Worm (Caenorhabditis elegans): Measurements from ENCODE around the gene orc-5.

Gene orc-5

DNA sequence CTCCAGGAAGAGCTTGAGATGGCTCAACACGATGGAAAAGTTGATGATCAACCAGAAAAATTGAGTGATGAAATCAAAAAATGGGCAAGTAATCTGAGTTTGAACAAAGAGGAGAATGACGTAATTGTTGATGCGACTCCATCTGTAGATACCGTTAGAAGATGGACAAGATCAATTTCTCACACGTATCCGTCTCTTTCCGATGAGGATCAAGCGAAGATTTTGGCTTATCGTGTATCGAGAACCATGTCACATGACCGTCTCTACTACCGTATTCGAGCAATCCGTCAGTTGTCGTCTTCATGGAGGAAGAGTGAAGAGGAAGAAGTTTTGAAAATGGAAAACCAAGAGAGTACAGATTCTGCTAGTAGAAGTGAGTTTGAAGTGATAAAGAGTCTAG is 16.3 kb downstream of the orc-5 start:
- TF ChIP-seq let-607 (tag; optimal IDR thresholded peaks at IDR 0.05) (no peak), somi-1 (GFP tag; optimal IDR thresholded peaks at IDR 0.05) (no peak), zim-3 (tag; optimal IDR thresholded peaks at IDR 0.05) (no peak), atf-7 (tag; optimal IDR thresholded peaks at IDR 0.05) (no peak), lin-40 (tag; optimal IDR thresholded peaks at IDR 0.05) (no peak), sdz-38 (tag; optimal IDR thresholded peaks at IDR 0.05) (no peak), cebp-2 (GFP tag; IDR thresholded peaks at IDR 0.05) (no peak), Y53G8AR.9 (GFP tag; conservative IDR thresholded peaks at IDR 0.05) (no peak), nhr-179 (tag; optimal IDR thresholded peaks at IDR 0.05) (no peak), F23B12.7 (tag; optimal IDR thresholded peaks at IDR 0.05; ENCODE audit: insufficient read depth) (no peak), K11D2.4 (GFP tag; IDR thresholded peaks at IDR 0.05) (no peak), attf-6 (GFP tag; IDR thresholded peaks at IDR 0.05) (no peak), lag-1 (GFP tag; IDR thresholded peaks at IDR 0.05) (no peak), xnd-1 (tag; optimal IDR thresholded peaks at IDR 0.05) (no peak), egl-18 (GFP tag; IDR thresholded peaks at IDR 0.05) (no peak)

DNA sequence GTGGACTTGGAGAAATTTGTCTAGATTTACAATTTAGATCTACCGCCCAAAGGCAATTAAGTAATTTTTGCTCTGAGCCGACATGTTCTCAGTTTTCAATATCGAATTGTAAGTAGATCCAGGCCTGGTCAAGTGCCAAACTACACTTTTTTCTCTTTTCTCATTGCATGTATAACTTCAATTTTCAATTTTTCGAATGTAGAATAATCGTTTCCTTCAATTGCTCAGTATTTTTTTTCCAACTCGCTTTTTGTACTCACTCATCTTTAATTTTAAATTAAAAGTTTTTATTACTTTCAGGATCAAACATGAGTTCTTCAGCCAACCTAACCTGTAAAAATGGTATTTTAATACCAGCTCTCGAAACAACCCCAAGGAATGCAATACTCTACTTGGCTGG is 18.0 kb downstream of the orc-5 start, which contains the start of gene ncx-3:
Gene ncx-3 (plus strand): TSS at position 301 of the 400 bp plus-strand sequence.
- no peak for TF ChIP-seq mes-4 (tag; optimal IDR thresholded peaks at IDR 0.05)
- TF ChIP-seq atf-7 (tag; optimal IDR thresholded peaks at IDR 0.05), result no peak
- TF ChIP-seq hmg-20 (GFP tag; IDR thresholded peaks at IDR 0.05), result no peak
- TF ChIP-seq D2030.7 (GFP tag; IDR thresholded peaks at IDR 0.05), result no peak
- TF ChIP-seq dpff-1 (tag; optimal IDR thresholded peaks at IDR 0.05), result no peak

DNA sequence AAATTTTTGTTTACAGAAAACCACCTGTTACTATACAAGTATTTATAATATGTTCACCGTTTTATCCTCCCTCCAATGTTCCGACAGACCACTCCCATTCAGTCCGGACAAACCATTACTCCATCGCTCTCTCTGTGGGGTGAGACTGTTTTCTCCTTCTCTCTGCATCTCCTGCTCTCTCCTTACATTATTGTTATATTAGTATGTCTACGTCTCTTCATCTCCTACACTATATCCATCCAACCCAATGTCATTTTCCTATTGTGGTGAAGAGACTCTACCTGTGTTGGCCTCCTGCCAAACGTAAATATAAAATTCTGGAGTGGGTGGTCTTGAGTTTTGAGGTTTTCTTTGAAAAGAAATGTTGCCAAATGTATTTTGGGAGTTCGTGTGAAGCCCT is 19.8 kb downstream of the orc-5 start:
- TF ChIP-seq hmg-1.2 (GFP tag; IDR thresholded peaks at IDR 0.05) (peak; percentile 90), ztf-22 (GFP tag; optimal IDR thresholded peaks at IDR 0.05) (no peak)

DNA sequence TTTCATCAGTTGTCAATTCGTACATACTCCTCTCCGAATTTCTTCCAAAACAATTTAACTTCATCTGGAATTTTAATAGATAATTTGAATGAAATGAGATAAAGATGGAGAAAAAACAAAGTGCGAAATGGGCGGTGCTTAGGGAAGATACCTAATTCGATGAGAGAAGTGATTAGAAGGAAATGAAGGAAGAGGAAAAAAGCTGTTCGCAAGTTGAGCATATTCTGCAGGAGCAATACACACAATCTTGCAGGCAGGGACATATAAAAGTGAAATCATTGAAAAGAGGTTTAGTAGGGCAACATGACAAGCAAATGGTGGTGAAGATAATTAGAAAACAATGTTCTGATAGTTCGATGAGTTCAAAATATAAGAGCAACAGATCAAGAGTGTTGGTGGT is 22.7 kb downstream of the orc-5 start, which contains the start of gene glb-21:
Gene glb-21 (minus strand): TSS at position 66 of the 400 bp plus-strand sequence.
- no peak for TF ChIP-seq ceh-79 (tag; optimal IDR thresholded peaks at IDR 0.05)
- TF ChIP-seq nfya-2 (GFP tag; IDR thresholded peaks at IDR 0.05), result no peak
- TF ChIP-seq hmg-20 (GFP tag; IDR thresholded peaks at IDR 0.05), result no peak
- TF ChIP-seq ZK185.1 (tag; optimal IDR thresholded peaks at IDR 0.05; ENCODE audit: poor library complexity, severe bottlenecking), result no peak
- no peak for TF ChIP-seq hrde-1 (tag; optimal IDR thresholded peaks at IDR 0.05; ENCODE audit: borderline replicate concordance)
- TF ChIP-seq F57A8.1 (GFP tag; optimal IDR thresholded peaks at IDR 0.05), result no peak
- TF ChIP-seq K12H6.12 (tag; optimal IDR thresholded peaks at IDR 0.05), result no peak
- TF ChIP-seq F52B5.7 (tag; optimal IDR thresholded peaks at IDR 0.05), result no peak
- no peak for TF ChIP-seq unc-130 (GFP tag; optimal IDR thresholded peaks at IDR 0.05)
- no peak for TF ChIP-seq nfya-1 (tag; optimal IDR thresholded peaks at IDR 0.05; ENCODE audit: borderline replicate concordance, insufficient read depth)
- no peak for TF ChIP-seq nhr-80 (tag; optimal IDR thresholded peaks at IDR 0.05)

DNA sequence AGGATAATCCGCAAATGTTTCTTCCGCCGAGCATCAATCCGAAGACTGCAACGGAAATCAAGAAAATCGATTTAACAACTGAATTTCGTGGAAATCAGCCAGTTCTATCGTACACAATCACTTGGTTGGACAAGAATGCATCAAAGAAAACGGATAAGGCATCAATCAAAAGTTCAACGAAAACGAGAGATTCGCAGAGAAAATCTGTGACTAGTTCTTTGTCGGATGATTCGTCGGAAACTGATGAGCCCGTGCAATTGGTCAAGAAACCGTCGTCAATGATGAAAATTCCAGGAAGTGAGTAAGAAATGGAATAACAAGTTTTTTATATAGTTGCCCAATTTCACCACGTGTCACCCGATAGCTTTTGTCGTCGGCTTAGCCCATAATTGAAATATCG is 28.3 kb downstream of the orc-5 start, which contains the start of gene R102.6:
Gene R102.6 (minus strand): TSS at position 101 of the 400 bp plus-strand sequence.
- TF ChIP-seq snpc-4 (GFP tag; optimal IDR thresholded peaks at IDR 0.05) (no peak), snpc-4 (tag; optimal IDR thresholded peaks at IDR 0.05) (no peak), let-607 (tag; optimal IDR thresholded peaks at IDR 0.05) (no peak), F52B5.7 (tag; optimal IDR thresholded peaks at IDR 0.05) (no peak), F49E8.2 (tag; optimal IDR thresholded peaks at IDR 0.05; ENCODE audit: insufficient read depth) (no peak), hsf-1 (GFP tag; IDR thresholded peaks at IDR 0.05) (no peak), lsl-1 (GFP tag; optimal IDR thresholded peaks at IDR 0.05) (no peak), aptf-3 (GFP tag; IDR thresholded peaks at IDR 0.05) (no peak), lin-26 (GFP tag; IDR thresholded peaks at IDR 0.05) (no peak), ztf-6 (GFP tag; IDR thresholded peaks at IDR 0.05) (no peak), F55B11.4 (tag; optimal IDR thresholded peaks at IDR 0.05; ENCODE audit: borderline replicate concordance, insufficient read depth) (no peak), mel-28 (tag; optimal IDR thresholded peaks at IDR 0.05; ENCODE audit: borderline replicate concordance) (no peak), Y56A3A.18 (GFP tag; IDR thresholded peaks at IDR 0.05) (no peak), unc-62 (GFP tag; optimal IDR thresholded peaks at IDR 0.05) (no peak)

Data from whole organism, young adult.